Worm (Caenorhabditis elegans) whole organism, L4/young adult: ENCODE results near the gene dao-6.

ENCODE experiments used
- W03F9.2 ChIP-seq: fragments of 150-350 bp; optimal IDR thresholded peaks from 2 replicates; lab custom pipeline; 2014; ENCODE audit warnings: missing biosample characterization, missing genetic modification characterization
- dao-5 ChIP-seq: sonication (generic microtip); optimal IDR thresholded peaks from 2 replicates; lab custom pipeline; 2016; ENCODE audit warnings: missing genotype, missing genetic modification characterization, moderate library complexity, missing compliant biosample characterization
- him-1 ChIP-seq: sonication (generic microtip); optimal IDR thresholded peaks from 2 replicates; lab custom pipeline; 2016; ENCODE audit warnings: missing genotype, missing genetic modification reagents, missing genetic modification characterization, missing compliant biosample characterization

DNA sequence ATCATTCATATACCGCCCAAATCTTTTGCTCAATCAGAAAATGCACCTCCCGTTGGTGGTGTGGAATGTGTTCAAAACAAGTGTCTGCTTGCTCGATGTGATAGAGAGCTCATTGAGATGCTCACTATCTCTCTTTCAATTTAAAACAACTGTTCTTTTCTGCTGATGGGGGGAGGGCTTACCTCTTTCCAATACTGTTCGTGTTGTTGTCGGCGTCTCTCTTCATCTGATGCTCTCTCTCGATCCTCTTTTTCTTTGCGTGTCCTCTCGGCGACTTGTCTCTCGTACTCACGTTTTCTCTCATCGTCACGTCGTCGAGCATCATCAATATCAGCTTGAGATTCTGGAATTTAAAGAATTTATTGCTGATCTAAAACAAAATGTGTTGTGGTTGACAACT lies 6.0 kb upstream of the dao-6 start:
- TF ChIP-seq W03F9.2 (tag; lab: Kevin White, UChicago) = no peak
- TF ChIP-seq dao-5 (tag; lab: Kevin White, UChicago) = no peak
- TF ChIP-seq him-1 (tag; lab: Kevin White, UChicago) = no peak
